Worm (Caenorhabditis elegans): ENCODE measurements around the gene irld-26.

- TF ChIP-seq sdc-2 (tag; optimal IDR thresholded peaks at IDR 0.05) (no peak), mec-3 (tag; optimal IDR thresholded peaks at IDR 0.05; ENCODE audit: borderline replicate concordance) (no peak), elt-2 (tag; optimal IDR thresholded peaks at IDR 0.05) (no peak), dmd-4 (tag; optimal IDR thresholded peaks at IDR 0.05; ENCODE audit: borderline replicate concordance) (no peak), tbx-2 (tag; optimal IDR thresholded peaks at IDR 0.05) (no peak), ceh-9 (tag; optimal IDR thresholded peaks at IDR 0.05) (no peak), hlh-8 (tag; optimal IDR thresholded peaks at IDR 0.05) (no peak), dve-1 (tag; optimal IDR thresholded peaks at IDR 0.05) (no peak), ama-1 (optimal IDR thresholded peaks at IDR 0.05) (no peak)
Observed at ce11 chrV:16226581-16226980, 21.6 kb downstream of the irld-26 start, which contains the start of gene F11A5.13.
